Fruit fly (Drosophila melanogaster) whole organism, embryonic: ENCODE data around the gene pdm2.
A peak's percentile ranks its signal among the peaks of the same experiment; 100 is the strongest.

Experiments used
- Bdp1 ChIP-seq: fragments of 200-800 bp; sonication (Bioruptor generic); optimal IDR thresholded peaks from 3 replicates; lab custom pipeline; 2016; ENCODE audit warnings: missing biosample characterization, missing genetic modification characterization
- CG10959 ChIP-seq: fragments of 200-800 bp; sonication (Bioruptor generic); IDR thresholded peaks from 2 replicates; pipeline ENCODE4 v1.3.6; 2022; ENCODE audit warnings: missing biosample characterization, missing genetic modification characterization
- CG12071 ChIP-seq: fragments of 200-800 bp; sonication (Bioruptor generic); optimal IDR thresholded peaks from 3 replicates; lab custom pipeline; 2018; ENCODE audit warnings: missing biosample characterization, mild to moderate bottlenecking, missing genetic modification characterization
- CG14667 ChIP-seq: fragments of 200-800 bp; sonication (Bioruptor generic); IDR thresholded peaks from 2 replicates; pipeline ENCODE4 v1.3.6; 2022; ENCODE audit warnings: missing biosample characterization, missing genetic modification characterization
- CG16815 ChIP-seq: fragments of 200-800 bp; sonication (Bioruptor generic); optimal IDR thresholded peaks from 3 replicates; lab custom pipeline; 2017; ENCODE audit warnings: missing biosample characterization, mild to moderate bottlenecking, missing genetic modification characterization
- CG17186 ChIP-seq: fragments of 200-800 bp; sonication (Bioruptor generic); optimal IDR thresholded peaks from 3 replicates; lab custom pipeline; 2017; ENCODE audit warnings: missing biosample characterization, missing genetic modification reagents, missing genetic modification characterization
- CG18599 ChIP-seq: fragments of 200-800 bp; sonication (Bioruptor generic); optimal IDR thresholded peaks from 3 replicates; lab custom pipeline; 2017; ENCODE audit warnings: missing biosample characterization, missing genetic modification characterization, mild to moderate bottlenecking, moderate library complexity, missing genetic modification reagents
- CG2120 ChIP-seq: fragments of 200-800 bp; sonication (Bioruptor generic); optimal IDR thresholded peaks from 3 replicates; lab custom pipeline; 2016; ENCODE audit warnings: missing biosample characterization, missing genetic modification characterization
- CG30020 ChIP-seq: fragments of 200-800 bp; optimal IDR thresholded peaks from 2 replicates; lab custom pipeline; 2019; ENCODE audit warnings: missing biosample characterization, mild to moderate bottlenecking, missing genetic modification characterization, moderate library complexity
- CG3726 ChIP-seq: fragments of 200-800 bp; sonication (Bioruptor generic); IDR thresholded peaks from 3 replicates; pipeline ENCODE4, ENCODE4 v1.3.6; 2022; ENCODE audit warnings: missing biosample characterization, missing genetic modification characterization
- CG4730 ChIP-seq: fragments of 200-800 bp; sonication (Bioruptor generic); IDR thresholded peaks from 2 replicates; pipeline ENCODE4 v1.3.6; 2022; ENCODE audit warnings: missing biosample characterization, missing genetic modification characterization
- CG7556 ChIP-seq: fragments of 200-800 bp; sonication (Bioruptor generic); optimal IDR thresholded peaks from 2 replicates; lab custom pipeline; 2017; ENCODE audit warnings: missing biosample characterization, mild to moderate bottlenecking, missing genetic modification characterization
- CG7928 ChIP-seq: fragments of 200-800 bp; sonication (Bioruptor generic); optimal IDR thresholded peaks from 2 replicates; lab custom pipeline; 2017; ENCODE audit warnings: missing biosample characterization, mild to moderate bottlenecking, missing genetic modification characterization
- CG8478 ChIP-seq: fragments of >200 bp; optimal IDR thresholded peaks from 2 replicates; lab custom pipeline; 2018
- CG8924 ChIP-seq: fragments of 200-800 bp; optimal IDR thresholded peaks from 3 replicates; lab custom pipeline; 2019; ENCODE audit warnings: missing biosample characterization, mild to moderate bottlenecking, missing genetic modification characterization, moderate library complexity
- CkIIα-i1 ChIP-seq: fragments of 200-800 bp; sonication (Bioruptor generic); IDR thresholded peaks from 2 replicates; pipeline ENCODE4 v1.3.6; 2022; ENCODE audit warnings: missing biosample characterization, missing genetic modification characterization
- D ChIP-seq, 2 experiments: fragments of 200-800 bp in 1 of 2; fragments of >200 bp in 1 of 2; sonication (Bioruptor generic) in 1 of 2; optimal IDR thresholded peaks; 2 replicates in 1 of 2; 3 replicates in 1 of 2; lab custom pipeline; 2017; ENCODE audit warnings: mild to moderate bottlenecking in 1 of 2, missing biosample characterization in 1 of 2, missing genetic modification characterization in 1 of 2, missing genetic modification reagents in 1 of 2
- Dek ChIP-seq: fragments of 200-800 bp; sonication (Bioruptor generic); optimal IDR thresholded peaks from 3 replicates; lab custom pipeline; 2019; ENCODE audit warnings: missing biosample characterization, mild to moderate bottlenecking, missing genetic modification characterization, moderate library complexity
- Gsc ChIP-seq: fragments of 200-800 bp; sonication (Bioruptor generic); IDR thresholded peaks from 2 replicates; pipeline ENCODE4 v1.3.6; 2022; ENCODE audit warnings: missing biosample characterization, missing genetic modification characterization
- Gug ChIP-seq: fragments of 200-800 bp; sonication (Bioruptor generic); IDR thresholded peaks from 4 replicates; pipeline ENCODE4 v1.3.6; 2022; ENCODE audit warnings: missing biosample characterization, missing genetic modification characterization
- H15 ChIP-seq: fragments of 200-800 bp; sonication (Bioruptor generic); IDR thresholded peaks from 3 replicates; pipeline ENCODE4 v1.3.6; 2022; ENCODE audit warnings: missing biosample characterization, missing genetic modification characterization
- HLH4C ChIP-seq: fragments of 200-800 bp; sonication (Bioruptor generic); IDR thresholded peaks from 3 replicates; pipeline ENCODE4 v1.3.6; 2022; ENCODE audit warnings: missing biosample characterization, missing genetic modification characterization; ENCODE audit not compliant: partially characterized antibody
- Nf-YB ChIP-seq: fragments of 200-800 bp; sonication (Bioruptor generic); optimal IDR thresholded peaks from 3 replicates; lab custom pipeline; 2019; ENCODE audit warnings: missing biosample characterization, mild to moderate bottlenecking, missing genetic modification characterization, moderate library complexity
- Nf-YC ChIP-seq: fragments of 200-800 bp; optimal IDR thresholded peaks from 3 replicates; lab custom pipeline; 2019; ENCODE audit warnings: missing biosample characterization, mild to moderate bottlenecking, missing genetic modification characterization, moderate library complexity
- Usf ChIP-seq: fragments of 200-800 bp; sonication (Bioruptor generic); optimal IDR thresholded peaks from 2 replicates; lab custom pipeline; 2017; ENCODE audit warnings: missing genotype, missing biosample characterization, missing genetic modification characterization
- Vsx1 ChIP-seq: fragments of 200-800 bp; sonication (Bioruptor generic); optimal IDR thresholded peaks from 2 replicates; lab custom pipeline; 2017; ENCODE audit warnings: missing biosample characterization, mild to moderate bottlenecking, missing genetic modification characterization, missing genetic modification reagents
- bab2 ChIP-seq: fragments of 200-800 bp; sonication (Bioruptor generic); optimal IDR thresholded peaks from 2 replicates; lab custom pipeline; 2016; ENCODE audit warnings: missing biosample characterization, missing genetic modification characterization
- br ChIP-seq: fragments of >200 bp; optimal IDR thresholded peaks from 2 replicates; lab custom pipeline; 2017
- cato ChIP-seq: fragments of 200-800 bp; sonication (Bioruptor generic); optimal IDR thresholded peaks from 2 replicates; lab custom pipeline; 2016; ENCODE audit warnings: missing biosample characterization, missing genetic modification characterization, borderline replicate concordance
- chinmo ChIP-seq: fragments of 200-800 bp; sonication (Bioruptor generic); IDR thresholded peaks from 4 replicates; pipeline ENCODE4 v1.3.6; 2022; ENCODE audit warnings: missing biosample characterization, missing genetic modification characterization; ENCODE audit not compliant: partially characterized antibody
- croc ChIP-seq: fragments of 200-800 bp; sonication (Bioruptor generic); conservative IDR thresholded peaks from 3 replicates; pipeline ENCODE4 v1.3.6; 2022; ENCODE audit warnings: missing biosample characterization, missing genetic modification characterization
- crol ChIP-seq: fragments of 200-800 bp; sonication (Bioruptor generic); IDR thresholded peaks from 2 replicates; pipeline ENCODE4 v1.3.6; 2022; ENCODE audit warnings: missing biosample characterization, missing genetic modification characterization
- cwo ChIP-seq: fragments of 200-800 bp; sonication (Bioruptor generic); optimal IDR thresholded peaks from 3 replicates; lab custom pipeline; 2017; ENCODE audit warnings: missing biosample characterization, missing genetic modification characterization, mild to moderate bottlenecking, moderate library complexity, missing genetic modification reagents
- da ChIP-seq: fragments of 200-800 bp; sonication (Bioruptor generic); optimal IDR thresholded peaks from 2 replicates; lab custom pipeline; 2016; ENCODE audit warnings: missing biosample characterization, missing genetic modification characterization
- emc ChIP-seq: fragments of 200-800 bp; sonication (Bioruptor generic); optimal IDR thresholded peaks from 2 replicates; lab custom pipeline; 2016; ENCODE audit warnings: missing biosample characterization, missing genetic modification characterization
- ewg ChIP-seq: fragments of 200-800 bp; sonication (Bioruptor generic); optimal IDR thresholded peaks from 3 replicates; lab custom pipeline; 2017; ENCODE audit warnings: mild to moderate bottlenecking, missing biosample characterization, missing genetic modification reagents, missing genetic modification characterization
- fd102C ChIP-seq: fragments of 200-800 bp; sonication (Bioruptor generic); optimal IDR thresholded peaks from 2 replicates; lab custom pipeline; 2018; ENCODE audit warnings: missing biosample characterization, mild to moderate bottlenecking, missing genetic modification characterization, moderate library complexity
- lbe ChIP-seq: fragments of 200-800 bp; sonication (Bioruptor generic); optimal IDR thresholded peaks from 2 replicates; lab custom pipeline; 2016; ENCODE audit warnings: missing biosample characterization, mild to moderate bottlenecking, missing genetic modification characterization
- mld ChIP-seq: fragments of 200-800 bp; sonication (Bioruptor generic); IDR thresholded peaks from 3 replicates; pipeline ENCODE4 v1.3.6; 2022; ENCODE audit warnings: missing biosample characterization, missing genetic modification characterization; ENCODE audit not compliant: partially characterized antibody
- nau ChIP-seq: fragments of 200-800 bp; sonication (Bioruptor generic); optimal IDR thresholded peaks from 3 replicates; lab custom pipeline; 2017; ENCODE audit warnings: missing biosample characterization, mild to moderate bottlenecking, missing genetic modification characterization, missing genetic modification reagents
- nmo ChIP-seq: fragments of 200-800 bp; sonication (Bioruptor generic); optimal IDR thresholded peaks from 2 replicates; lab custom pipeline; 2018; ENCODE audit warnings: missing biosample characterization, mild to moderate bottlenecking, missing genetic modification characterization, moderate library complexity
- ranshi ChIP-seq: fragments of 200-800 bp; sonication (Bioruptor generic); IDR thresholded peaks from 2 replicates; pipeline ENCODE4 v1.3.6; 2022; ENCODE audit warnings: missing biosample characterization, missing genetic modification characterization
- rib ChIP-seq: fragments of 200-800 bp; sonication (Bioruptor generic); IDR thresholded peaks from 2 replicates; pipeline ENCODE4 v1.3.6; 2022; ENCODE audit warnings: missing biosample characterization, missing genetic modification characterization
- seq ChIP-seq: fragments of 200-800 bp; sonication (Bioruptor generic); IDR thresholded peaks from 2 replicates; pipeline ENCODE4 v1.3.6; 2022; ENCODE audit warnings: missing biosample characterization, missing genetic modification characterization
- sqz ChIP-seq: fragments of 200-800 bp; sonication (Bioruptor generic); optimal IDR thresholded peaks from 3 replicates; lab custom pipeline; 2018; ENCODE audit warnings: missing biosample characterization, mild to moderate bottlenecking, missing genetic modification characterization
- tio ChIP-seq: fragments of 200-800 bp; sonication (Bioruptor generic); optimal IDR thresholded peaks from 2 replicates; lab custom pipeline; 2017; ENCODE audit warnings: missing biosample characterization, missing genetic modification characterization, inconsistent platforms
- tll ChIP-seq, 2 experiments: fragments of 200-800 bp in 1 of 2; fragments of >200 bp in 1 of 2; sonication (Bioruptor generic) in 1 of 2; optimal IDR thresholded peaks; 2 replicates each; lab custom pipeline; 2017 to 2019; ENCODE audit warnings: missing biosample characterization in 2 of 2, missing genetic modification characterization in 2 of 2, mild to moderate bottlenecking in 1 of 2, moderate library complexity in 1 of 2
- trh ChIP-seq: fragments of 200-800 bp; sonication (Bioruptor generic); optimal IDR thresholded peaks from 2 replicates; lab custom pipeline; 2016; ENCODE audit warnings: missing biosample characterization, missing genetic modification characterization
- unc-4 ChIP-seq: fragments of 200-800 bp; sonication (Bioruptor generic); IDR thresholded peaks from 2 replicates; pipeline ENCODE4 v1.3.6; 2022; ENCODE audit warnings: missing biosample characterization, missing genetic modification characterization; ENCODE audit not compliant: partially characterized antibody
- usp ChIP-seq: fragments of >200 bp; optimal IDR thresholded peaks from 2 replicates; lab custom pipeline; 2017; ENCODE audit warnings: missing biosample characterization, missing genetic modification characterization

Gene pdm2

DNA sequence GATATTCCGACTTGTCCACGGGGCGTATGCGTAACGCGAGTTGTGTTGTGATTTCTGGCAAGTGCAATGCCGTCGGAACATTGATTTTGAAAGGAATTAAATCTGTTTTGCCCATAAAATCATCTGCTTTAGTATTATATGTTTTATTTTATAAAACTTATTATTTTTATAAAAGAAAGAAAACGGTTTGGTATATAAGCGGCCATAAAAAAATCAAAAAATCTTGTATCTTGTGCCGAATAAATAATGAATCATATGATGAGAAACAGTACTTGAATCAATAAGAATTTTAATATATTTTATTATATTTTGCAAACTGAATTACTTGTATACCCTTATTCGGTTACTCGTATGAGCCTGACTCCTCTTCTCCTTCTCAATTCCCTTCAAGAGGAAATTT lies at the start of gene pdm2:
Gene pdm2 (plus strand): TSS at position 301 of the 400 bp plus-strand sequence.
- TF ChIP-seq CG4730 (GFP tag; lab: Robert Waterston, UW), result no peak
- no peak for TF ChIP-seq ranshi
- TF ChIP-seq emc (GFP tag; lab: Kevin White, UChicago), result no peak
- no peak for TF ChIP-seq unc-4 (GFP tag; lab: Robert Waterston, UW)
- no peak for TF ChIP-seq nmo (GFP tag; lab: Kevin White, UChicago)
- no peak for TF ChIP-seq Vsx1 (GFP tag; lab: Kevin White, UChicago)
- TF ChIP-seq rib (GFP tag; lab: Robert Waterston, UW), result no peak
- no peak for TF ChIP-seq usp (GFP tag; lab: Kevin White, UChicago)
- TF ChIP-seq Dek, result no peak
- TF ChIP-seq br (lab: Kevin White, UChicago), result no peak
- no peak for TF ChIP-seq CG16815 (GFP tag; lab: Kevin White, UChicago)

DNA sequence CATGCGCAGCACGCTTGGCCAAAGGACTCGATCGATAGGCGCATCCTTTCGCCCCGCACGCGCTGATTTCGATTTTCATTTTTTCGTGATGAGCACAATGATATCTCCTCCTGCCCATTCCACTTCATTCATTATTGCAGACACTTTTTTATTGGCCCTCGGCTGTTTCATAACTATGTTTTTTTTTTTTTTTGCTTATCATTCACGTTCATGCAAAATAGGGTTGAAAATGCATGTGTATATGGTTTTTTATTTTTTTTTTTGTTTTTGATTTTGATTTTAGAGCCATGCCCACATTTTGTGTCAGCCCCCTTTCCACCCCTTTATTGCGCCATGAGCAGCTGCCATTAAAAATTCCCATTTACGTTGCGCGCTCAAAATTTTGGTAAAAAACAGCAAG lies 48.2 kb upstream of the pdm2 start:
- TF ChIP-seq ewg (GFP tag; lab: Kevin White, UChicago) (peak; percentile 10), Nf-YB (GFP tag; lab: Kevin White, UChicago) (peak; percentile 62), CG18599 (GFP tag; lab: Kevin White, UChicago) (no peak), CG7928 (GFP tag; lab: Kevin White, UChicago) (no peak), sqz (peak; percentile 74), CkIIα-i1 (GFP tag; lab: Robert Waterston, UW) (no peak), CG8478 (lab: Kevin White, UChicago) (no peak), Gug (GFP tag; lab: Robert Waterston, UW) (no peak), fd102C (no peak), tll (GFP tag; optimal IDR thresholded peaks at IDR 0.05; lab: Kevin White, UChicago) (no peak), mld (no peak), CG10959 (GFP tag; lab: Robert Waterston, UW) (no peak), lbe (no peak), seq (no peak), Nf-YC (tag; lab: Kevin White, UChicago) (peak; percentile 45), Usf (GFP tag; lab: Kevin White, UChicago) (no peak), trh (GFP tag; lab: Kevin White, UChicago) (no peak), H15 (no peak), cwo (GFP tag; lab: Kevin White, UChicago) (no peak), CG2120 (GFP tag; lab: Kevin White, UChicago) (no peak), tio (GFP tag; lab: Kevin White, UChicago) (no peak), CG7556 (GFP tag; lab: Kevin White, UChicago) (no peak), cato (no peak), CG12071 (no peak)

DNA sequence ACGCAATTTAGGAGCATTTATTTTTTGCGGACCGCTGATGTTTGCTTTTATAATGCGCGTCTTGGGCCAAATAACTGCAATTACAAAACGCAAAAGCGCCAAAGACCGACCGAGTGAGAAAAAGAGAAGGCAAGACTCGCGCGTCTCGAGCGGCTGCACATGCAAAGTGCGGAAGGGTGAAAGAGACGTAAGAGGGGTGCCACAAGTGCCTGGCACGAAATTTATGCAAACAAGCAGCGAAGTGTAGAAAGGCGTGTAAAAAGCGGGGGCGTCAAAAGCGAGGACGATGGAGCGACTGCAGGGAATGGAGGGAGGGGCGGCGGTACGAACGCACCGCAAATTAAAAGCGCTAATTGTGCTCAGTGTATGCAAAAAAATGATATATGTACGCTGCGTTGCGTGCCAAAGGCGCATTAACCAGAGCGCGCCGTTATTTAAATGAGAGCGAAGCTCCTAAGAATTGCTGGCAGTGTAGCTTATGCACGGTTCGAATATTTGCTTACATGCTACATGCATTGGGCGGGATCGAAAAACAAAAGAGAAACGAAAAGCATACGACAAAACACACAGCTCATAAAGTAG lies 47.0 kb upstream of the pdm2 start:
- no peak for TF ChIP-seq bab2 (GFP tag; lab: Kevin White, UChicago)
- 0 out of 3 replicates have a peak, but pooled peaks have one; percentile 44 for TF ChIP-seq CG3726 (GFP tag; lab: Robert Waterston, UW)
- TF ChIP-seq Nf-YC (tag; lab: Kevin White, UChicago), result peak; percentile 9
- TF ChIP-seq croc (GFP tag; lab: Robert Waterston, UW), result no peak
- no peak for TF ChIP-seq CG8924
- TF ChIP-seq CG17186 (GFP tag; lab: Kevin White, UChicago), result no peak
- TF ChIP-seq CG14667 (GFP tag; lab: Robert Waterston, UW), result no peak
- TF ChIP-seq da, result no peak
- TF ChIP-seq Bdp1, result no peak
- TF ChIP-seq chinmo (GFP tag; lab: Robert Waterston, UW), result no peak
- TF ChIP-seq Gsc (GFP tag; lab: Robert Waterston, UW), result no peak
- no peak for TF ChIP-seq D (optimal IDR thresholded peaks at IDR 0.05; lab: Kevin White, UChicago)
- no peak for TF ChIP-seq D (GFP tag; optimal IDR thresholded peaks at IDR 0.05; lab: Kevin White, UChicago)
- TF ChIP-seq nau (GFP tag; lab: Kevin White, UChicago), result no peak
- 0 out of 3 replicates have a peak, but pooled peaks have one; percentile 15 for TF ChIP-seq HLH4C (GFP tag; lab: Robert Waterston, UW)
- peak; percentile 54 for TF ChIP-seq crol
- no peak for TF ChIP-seq CG30020 (tag; lab: Kevin White, UChicago)
